Worm (Caenorhabditis elegans) whole organism, L1 larva: ENCODE measurements around the gene Y41D4B.24.

Experiments used
- C34B4.2 ChIP-seq: sonication (generic microtip); optimal IDR thresholded peaks from 2 replicates; lab custom pipeline; 2017; ENCODE audit warnings: mild to moderate bottlenecking, missing genetic modification characterization, missing compliant biosample characterization
- aha-1 ChIP-seq: fragments of 150-350 bp; optimal IDR thresholded peaks from 2 replicates; lab custom pipeline; 2014; ENCODE audit warnings: missing biosample characterization, missing genetic modification characterization
- ces-1 ChIP-seq: fragments of 150-350 bp; optimal IDR thresholded peaks from 2 replicates; lab custom pipeline; 2014; ENCODE audit warnings: missing biosample characterization, missing genetic modification reagents, missing genetic modification characterization
- irx-1 ChIP-seq: sonication (generic microtip); optimal IDR thresholded peaks from 2 replicates; lab custom pipeline; 2016; ENCODE audit warnings: missing genetic modification characterization, missing compliant biosample characterization
- jun-1 ChIP-seq: fragments of 150-350 bp; optimal IDR thresholded peaks from 2 replicates; lab custom pipeline; 2014; ENCODE audit warnings: missing biosample characterization, missing genetic modification reagents, missing genetic modification characterization
- lir-3 ChIP-seq: sonication (generic microtip); optimal IDR thresholded peaks from 2 replicates; lab custom pipeline; 2016; ENCODE audit warnings: mild to moderate bottlenecking, missing genetic modification characterization, moderate library complexity, missing compliant biosample characterization; ENCODE audit not compliant: poor library complexity
- nhr-11 ChIP-seq: fragments of 150-350 bp; optimal IDR thresholded peaks from 2 replicates; lab custom pipeline; 2014; ENCODE audit warnings: missing biosample characterization, missing genetic modification characterization
- nhr-76 ChIP-seq: sonication (generic microtip); optimal IDR thresholded peaks from 2 replicates; lab custom pipeline; 2017; ENCODE audit warnings: missing biosample characterization, missing genetic modification characterization
- pag-3 ChIP-seq: sonication (generic microtip); optimal IDR thresholded peaks from 2 replicates; lab custom pipeline; 2017; ENCODE audit warnings: missing genetic modification characterization, mild to moderate bottlenecking, missing compliant biosample characterization, antibody characterized with exemption, borderline replicate concordance; ENCODE audit not compliant: insufficient read depth
- unc-62 ChIP-seq: fragments of 150-350 bp; optimal IDR thresholded peaks from 2 replicates; lab custom pipeline; 2014; ENCODE audit warnings: missing biosample characterization, missing genetic modification reagents, missing genetic modification characterization

DNA sequence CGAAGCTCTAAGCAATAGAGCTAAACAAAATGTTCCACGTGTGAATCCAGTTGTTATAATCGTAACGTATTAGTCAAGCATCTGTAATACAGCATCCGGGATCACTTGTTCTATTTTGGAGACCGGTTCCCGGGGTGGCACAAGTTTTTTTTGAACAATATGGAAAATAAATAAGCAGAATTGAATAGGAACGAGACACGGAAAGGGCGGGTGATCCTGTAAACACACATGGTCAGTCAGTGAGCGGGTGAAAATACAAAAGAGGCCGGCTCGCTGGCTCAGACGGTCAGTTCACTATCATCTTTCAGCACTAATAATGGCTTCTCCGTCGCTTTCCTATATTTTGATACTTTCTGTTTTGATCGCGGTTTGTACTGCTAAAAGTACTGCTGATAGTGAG is 43.9 kb upstream of the Y41D4B.24 start, which contains the start of gene K08D12.8:
- TF ChIP-seq pag-3 (tag; lab: Kevin White, UChicago) = no peak
- TF ChIP-seq jun-1 (tag; lab: Kevin White, UChicago) = no peak
- no peak for TF ChIP-seq irx-1 (tag; lab: Kevin White, UChicago)
- TF ChIP-seq aha-1 (tag; lab: Kevin White, UChicago) = no peak
- TF ChIP-seq nhr-11 (tag; lab: Kevin White, UChicago) = no peak
- TF ChIP-seq ces-1 (GFP tag; lab: Kevin White, UChicago) = no peak
- TF ChIP-seq nhr-76 (tag; lab: Kevin White, UChicago) = no peak
- TF ChIP-seq lir-3 (tag; lab: Kevin White, UChicago) = no peak
- TF ChIP-seq unc-62 (GFP tag; lab: Kevin White, UChicago) = no peak
- TF ChIP-seq C34B4.2 (tag; lab: Kevin White, UChicago) = no peak
